Worm (Caenorhabditis elegans) whole organism, L3 larva: ENCODE measurements around the gene lin-49.

Experiments used
- jun-1 ChIP-seq: fragments of 150-350 bp; optimal IDR thresholded peaks from 2 replicates; lab custom pipeline; 2014; ENCODE audit warnings: missing biosample characterization, missing genetic modification reagents, missing genetic modification characterization
- mdl-1 ChIP-seq: fragments of 150-350 bp; optimal IDR thresholded peaks from 2 replicates; lab custom pipeline; 2014; ENCODE audit warnings: missing biosample characterization, missing genetic modification characterization
- tbx-2 ChIP-seq: sonication (generic microtip); optimal IDR thresholded peaks from 2 replicates; lab custom pipeline; 2016; ENCODE audit warnings: mild to moderate bottlenecking, missing genetic modification characterization, missing compliant biosample characterization

ce11 chrIV:8597504-8597903 lies 23.0 kb upstream of the lin-49 start:
- no peak for TF ChIP-seq tbx-2
- no peak for TF ChIP-seq jun-1 (tag; lab: Kevin White, UChicago)
- no peak for TF ChIP-seq mdl-1 (tag; lab: Kevin White, UChicago)
